Fruit fly (Drosophila melanogaster) whole organism, prepupa: ENCODE data around the gene Mkp3.

Experiments
- CG10631 ChIP-seq: fragments of 200-800 bp; sonication (Bioruptor generic); optimal IDR thresholded peaks from 2 replicates; lab custom pipeline; 2016; ENCODE audit warnings: missing biosample characterization, missing genetic modification characterization
- Eip75B ChIP-seq: fragments of 200-800 bp; sonication (Bioruptor generic); optimal IDR thresholded peaks from 3 replicates; lab custom pipeline; 2016; ENCODE audit warnings: missing biosample characterization, missing genetic modification characterization
- Sox15 ChIP-seq: fragments of 200-800 bp; sonication (Bioruptor generic); optimal IDR thresholded peaks from 3 replicates; lab custom pipeline; 2016; ENCODE audit warnings: missing biosample characterization, missing genetic modification characterization
- fkh ChIP-seq: fragments of 200-800 bp; sonication (Bioruptor generic); optimal IDR thresholded peaks from 3 replicates; lab custom pipeline; 2017; ENCODE audit warnings: missing biosample characterization, mild to moderate bottlenecking, missing genetic modification characterization, moderate library complexity

The Mkp3 gene

dm6 chr3L:19018440-19018839 lies 67.8 kb downstream of the Mkp3 start:
- no peak for TF ChIP-seq Sox15 (GFP tag; lab: Kevin White, UChicago)
- peak; percentile 48 for TF ChIP-seq fkh (GFP tag; lab: Kevin White, UChicago)

- TF ChIP-seq CG10631 (GFP tag; lab: Kevin White, UChicago): no peak
- TF ChIP-seq Eip75B (GFP tag; lab: Kevin White, UChicago): no peak
These were observed 69.4 kb downstream of the Mkp3 start for dm6 chr3L:19016805-19017161.
